Worm (Caenorhabditis elegans) whole organism, mixed stage, embryonic: ENCODE measurements around the gene F36H1.12.

Experiments
- M03D4.4 ChIP-seq: sonication (generic microtip); optimal IDR thresholded peaks from 2 replicates; lab custom pipeline; 2017; ENCODE audit warnings: mild to moderate bottlenecking, missing genetic modification characterization, missing compliant biosample characterization
- bed-3 ChIP-seq: fragments of 200-800 bp; sonication (Bioruptor generic); optimal IDR thresholded peaks from 3 replicates; lab custom pipeline; 2018; ENCODE audit warnings: mild to moderate bottlenecking, missing genetic modification characterization, moderate library complexity, missing compliant biosample characterization
- blmp-1 ChIP-seq: fragments of 150-350 bp; optimal IDR thresholded peaks from 2 replicates; lab custom pipeline; 2014; ENCODE audit warnings: missing biosample characterization, missing genetic modification characterization
- ceh-39 ChIP-seq: fragments of 150-350 bp; optimal IDR thresholded peaks from 2 replicates; lab custom pipeline; 2014; ENCODE audit warnings: missing biosample characterization, missing genetic modification characterization
- ceh-43 ChIP-seq: fragments of 200-800 bp; sonication (Bioruptor generic); optimal IDR thresholded peaks from 2 replicates; lab custom pipeline; 2018; ENCODE audit warnings: mild to moderate bottlenecking, missing genetic modification characterization, moderate library complexity, missing compliant biosample characterization
- ceh-83 ChIP-seq: fragments of 200-800 bp; sonication (Bioruptor generic); optimal IDR thresholded peaks from 2 replicates; lab custom pipeline; 2018; ENCODE audit warnings: mild to moderate bottlenecking, missing genetic modification characterization, missing compliant biosample characterization
- ces-1 ChIP-seq: fragments of 150-350 bp; optimal IDR thresholded peaks from 2 replicates; lab custom pipeline; 2014; ENCODE audit warnings: missing biosample characterization, missing genetic modification reagents, missing genetic modification characterization
- cnd-1 ChIP-seq: fragments of 200-800 bp; sonication (Bioruptor generic); optimal IDR thresholded peaks from 2 replicates; lab custom pipeline; 2018; ENCODE audit warnings: mild to moderate bottlenecking, missing genetic modification characterization, missing compliant biosample characterization
- drap-1 ChIP-seq: fragments of 200-800 bp; sonication (Bioruptor generic); optimal IDR thresholded peaks from 3 replicates; lab custom pipeline; 2018; ENCODE audit warnings: mild to moderate bottlenecking, missing genetic modification characterization, missing compliant biosample characterization
- elt-1 ChIP-seq: sonication (generic microtip); optimal IDR thresholded peaks from 2 replicates; lab custom pipeline; 2017; ENCODE audit warnings: missing genetic modification characterization, mild to moderate bottlenecking, missing compliant biosample characterization, antibody characterized with exemption, moderate library complexity, borderline replicate concordance; ENCODE audit not compliant: insufficient read depth
- elt-3 ChIP-seq: fragments of 150-350 bp; optimal IDR thresholded peaks from 2 replicates; lab custom pipeline; 2014; ENCODE audit warnings: missing biosample characterization, missing genetic modification characterization
- flh-1 ChIP-seq: fragments of 200-800 bp; sonication (Bioruptor generic); optimal IDR thresholded peaks from 2 replicates; lab custom pipeline; 2018; ENCODE audit warnings: mild to moderate bottlenecking, missing genetic modification characterization, moderate library complexity, missing compliant biosample characterization
- ham-2 ChIP-seq: fragments of 200-800 bp; sonication (Bioruptor generic); optimal IDR thresholded peaks from 2 replicates; lab custom pipeline; 2018; ENCODE audit warnings: mild to moderate bottlenecking, missing genetic modification characterization, missing compliant biosample characterization
- hlh-1 ChIP-seq: fragments of 150-350 bp; optimal IDR thresholded peaks from 2 replicates; lab custom pipeline; 2014; ENCODE audit warnings: missing biosample characterization, missing genetic modification reagents, missing genetic modification characterization
- lin-13 ChIP-seq: fragments of 150-350 bp; optimal IDR thresholded peaks from 2 replicates; lab custom pipeline; 2014; ENCODE audit warnings: missing biosample characterization, missing genetic modification characterization
- lin-32 ChIP-seq: fragments of 200-800 bp; sonication (Bioruptor generic); optimal IDR thresholded peaks from 2 replicates; lab custom pipeline; 2018; ENCODE audit warnings: mild to moderate bottlenecking, missing genetic modification characterization, missing compliant biosample characterization
- lsy-2 ChIP-seq: fragments of 150-350 bp; optimal IDR thresholded peaks from 2 replicates; lab custom pipeline; 2014; ENCODE audit warnings: missing biosample characterization, missing genetic modification characterization
- mep-1 ChIP-seq: fragments of 150-350 bp; optimal IDR thresholded peaks from 2 replicates; lab custom pipeline; 2017; ENCODE audit warnings: missing biosample characterization, missing genetic modification reagents, missing genetic modification characterization, inconsistent platforms
- mls-2 ChIP-seq: sonication (generic microtip); optimal IDR thresholded peaks from 2 replicates; lab custom pipeline; 2016; ENCODE audit warnings: mild to moderate bottlenecking, missing genetic modification characterization, moderate library complexity, missing compliant biosample characterization
- nhr-12 ChIP-seq: fragments of 150-350 bp; optimal IDR thresholded peaks from 2 replicates; lab custom pipeline; 2014; ENCODE audit warnings: missing biosample characterization, missing genetic modification characterization
- nhr-2 ChIP-seq: fragments of 150-350 bp; optimal IDR thresholded peaks from 2 replicates; lab custom pipeline; 2014; ENCODE audit warnings: missing biosample characterization, missing genetic modification characterization
- nhr-237 ChIP-seq: fragments of 150-350 bp; optimal IDR thresholded peaks from 2 replicates; lab custom pipeline; 2014; ENCODE audit warnings: missing biosample characterization, missing genetic modification characterization
- nhr-28 ChIP-seq: fragments of 150-350 bp; optimal IDR thresholded peaks from 2 replicates; lab custom pipeline; 2014; ENCODE audit warnings: missing biosample characterization, missing genetic modification characterization
- nhr-76 ChIP-seq: sonication (generic microtip); optimal IDR thresholded peaks from 2 replicates; lab custom pipeline; 2017; ENCODE audit warnings: missing biosample characterization, missing genetic modification characterization
- pha-4 ChIP-seq: fragments of 150-350 bp; optimal IDR thresholded peaks from 2 replicates; lab custom pipeline; 2018; ENCODE audit warnings: missing biosample characterization, missing genetic modification reagents, missing genetic modification characterization
- sem-2 ChIP-seq: fragments of 200-800 bp; sonication (Bioruptor generic); optimal IDR thresholded peaks from 2 replicates; lab custom pipeline; 2018; ENCODE audit warnings: mild to moderate bottlenecking, missing genetic modification characterization, missing compliant biosample characterization
- snpc-4 ChIP-seq: fragments of 150-350 bp; optimal IDR thresholded peaks from 2 replicates; lab custom pipeline; 2014; ENCODE audit warnings: missing biosample characterization, missing genetic modification characterization
- sptf-1 ChIP-seq: sonication (generic microtip); optimal IDR thresholded peaks from 2 replicates; lab custom pipeline; 2017; ENCODE audit warnings: mild to moderate bottlenecking, missing genetic modification characterization, moderate library complexity, missing compliant biosample characterization
- tbx-8 ChIP-seq: fragments of 200-800 bp; sonication (Bioruptor generic); optimal IDR thresholded peaks from 2 replicates; lab custom pipeline; 2018; ENCODE audit warnings: mild to moderate bottlenecking, missing genetic modification characterization, moderate library complexity, missing compliant biosample characterization
- unc-120 ChIP-seq: sonication (generic microtip); optimal IDR thresholded peaks from 2 replicates; lab custom pipeline; 2017; ENCODE audit warnings: missing genetic modification characterization, missing compliant biosample characterization; ENCODE audit not compliant: poor library complexity, severe bottlenecking
- unc-62 ChIP-seq: fragments of 150-350 bp; optimal IDR thresholded peaks from 2 replicates; lab custom pipeline; 2014; ENCODE audit warnings: missing biosample characterization, missing genetic modification reagents, missing genetic modification characterization
- ztf-11 ChIP-seq: fragments of 150-350 bp; optimal IDR thresholded peaks from 2 replicates; lab custom pipeline; 2014; ENCODE audit warnings: missing biosample characterization, missing genetic modification characterization

F36H1.12 gene

ce11 chrIV:11053652-11054317 is at the start of gene F36H1.12, which contains the start of gene lin-3:
TSS of gene F36H1.12 (minus strand) at chrIV:11053702.
TSS of gene lin-3 (plus strand) at chrIV:11054308.
- TF ChIP-seq flh-1 (no peak), snpc-4 (no peak), unc-120 (tag; lab: Kevin White, UChicago) (no peak), pha-4 (tag; lab: Kevin White, UChicago) (no peak), ceh-39 (no peak), lin-13 (tag; lab: Kevin White, UChicago) (no peak), M03D4.4 (tag; lab: Kevin White, UChicago) (no peak), cnd-1 (tag; lab: Kevin White, UChicago) (no peak), elt-3 (tag; lab: Kevin White, UChicago) (no peak), lin-32 (no peak), nhr-237 (no peak), nhr-76 (tag; lab: Kevin White, UChicago) (no peak), drap-1 (GFP tag; lab: Kevin White, UChicago) (no peak), bed-3 (GFP tag; lab: Kevin White, UChicago) (no peak), ztf-11 (tag; lab: Kevin White, UChicago) (no peak), ceh-83 (GFP tag; lab: Kevin White, UChicago) (no peak), nhr-2 (tag; lab: Kevin White, UChicago) (no peak), blmp-1 (tag; lab: Kevin White, UChicago) (no peak)

- no peak for TF ChIP-seq nhr-12 (tag; lab: Kevin White, UChicago)
- no peak for TF ChIP-seq lin-32
- no peak for TF ChIP-seq nhr-28 (tag; lab: Kevin White, UChicago)
- no peak for TF ChIP-seq elt-1 (tag; lab: Kevin White, UChicago)
- TF ChIP-seq M03D4.4 (tag; lab: Kevin White, UChicago): no peak
- no peak for TF ChIP-seq snpc-4
- TF ChIP-seq hlh-1 (tag; lab: Kevin White, UChicago): no peak
- TF ChIP-seq mls-2 (tag; lab: Kevin White, UChicago): no peak
- TF ChIP-seq pha-4 (tag; lab: Kevin White, UChicago): no peak
- TF ChIP-seq ces-1: no peak
- no peak for TF ChIP-seq sptf-1 (tag; lab: Kevin White, UChicago)
- TF ChIP-seq blmp-1 (tag; lab: Kevin White, UChicago): no peak
- TF ChIP-seq unc-120 (tag; lab: Kevin White, UChicago): no peak
- no peak for TF ChIP-seq ceh-43 (GFP tag; lab: Kevin White, UChicago)
Observed at ce11 chrIV:11102608-11103007, 49.1 kb upstream of the F36H1.12 start, which contains the start of gene srlf-17. TSS of gene srlf-17 (minus strand) at chrIV:11102708.

ce11 chrIV:11101383-11101782 is 47.9 kb upstream of the F36H1.12 start, which contains the start of gene srlf-18:
TSS of gene srlf-18 (minus strand) at chrIV:11101483.
- TF ChIP-seq mep-1 (tag; lab: Kevin White, UChicago): no peak
- no peak for TF ChIP-seq ceh-43 (GFP tag; lab: Kevin White, UChicago)
- no peak for TF ChIP-seq unc-62 (GFP tag; lab: Kevin White, UChicago)
- TF ChIP-seq tbx-8: no peak
- no peak for TF ChIP-seq sem-2 (GFP tag; lab: Kevin White, UChicago)
- TF ChIP-seq ham-2: no peak
- TF ChIP-seq lsy-2 (tag; lab: Kevin White, UChicago): no peak
- TF ChIP-seq nhr-12 (tag; lab: Kevin White, UChicago): no peak
- TF ChIP-seq, all 35 proteins: peak for 0

ce11 chrIV:11100271-11100670 is 46.8 kb upstream of the F36H1.12 start, which contains the start of gene str-3:
TSS of gene str-3 (minus strand) at chrIV:11100371.
- no peak for TF ChIP-seq sptf-1 (tag; lab: Kevin White, UChicago)
- no peak for TF ChIP-seq ceh-39
- TF ChIP-seq drap-1 (GFP tag; lab: Kevin White, UChicago): no peak
- no peak for TF ChIP-seq blmp-1 (tag; lab: Kevin White, UChicago)
